Worm (Caenorhabditis elegans) whole organism, late embryonic: ENCODE data around the gene lin-37.
A peak's percentile ranks its signal among the peaks of the same experiment; 100 is the strongest.

Experiments used
- C08G9.2 ChIP-seq: sonication (generic microtip); optimal IDR thresholded peaks from 2 replicates; lab custom pipeline; 2016; ENCODE audit warnings: mild to moderate bottlenecking, missing genetic modification characterization, moderate library complexity, missing compliant biosample characterization
- K02D7.2 ChIP-seq: sonication (generic microtip); optimal IDR thresholded peaks from 2 replicates; lab custom pipeline; 2017; ENCODE audit warnings: mild to moderate bottlenecking, missing genetic modification characterization, missing compliant biosample characterization
- K09A11.1 ChIP-seq: sonication (generic microtip); optimal IDR thresholded peaks from 2 replicates; lab custom pipeline; 2017; ENCODE audit warnings: antibody characterized with exemption, mild to moderate bottlenecking, missing genetic modification characterization, missing compliant biosample characterization; ENCODE audit not compliant: insufficient read depth
- T23F11.4 ChIP-seq: fragments of 200-800 bp; sonication (Bioruptor generic); optimal IDR thresholded peaks from 2 replicates; lab custom pipeline; 2018; ENCODE audit warnings: mild to moderate bottlenecking, missing genetic modification characterization, missing compliant biosample characterization
- Y22D7AL.16 ChIP-seq: sonication (generic microtip); optimal IDR thresholded peaks from 2 replicates; lab custom pipeline; 2016; ENCODE audit warnings: missing genetic modification characterization, missing compliant biosample characterization
- ama-1 ChIP-seq: fragments of 150-350 bp; optimal IDR thresholded peaks from 2 replicates; lab custom pipeline; 2014
- ceh-14 ChIP-seq: sonication (generic microtip); optimal IDR thresholded peaks from 2 replicates; lab custom pipeline; 2016; ENCODE audit warnings: missing genotype, missing genetic modification characterization, missing compliant biosample characterization
- ceh-24 ChIP-seq: sonication (generic microtip); optimal IDR thresholded peaks from 2 replicates; lab custom pipeline; 2016; ENCODE audit warnings: mild to moderate bottlenecking, missing genetic modification characterization, missing compliant biosample characterization
- ceh-30 ChIP-seq: fragments of 150-350 bp; optimal IDR thresholded peaks from 2 replicates; lab custom pipeline; 2014; ENCODE audit warnings: missing biosample characterization, missing genetic modification characterization
- ceh-34 ChIP-seq: sonication (generic microtip); optimal IDR thresholded peaks from 2 replicates; lab custom pipeline; 2016; ENCODE audit warnings: mild to moderate bottlenecking, missing genetic modification characterization, missing compliant biosample characterization
- ceh-45 ChIP-seq: fragments of 200-800 bp; sonication (Bioruptor generic); IDR thresholded peaks from 2 replicates; pipeline ENCODE4 v1.3.6; 2022; ENCODE audit warnings: missing genetic modification reagents, missing genetic modification characterization, missing compliant biosample characterization
- ceh-48 ChIP-seq: sonication (generic microtip); optimal IDR thresholded peaks from 2 replicates; lab custom pipeline; 2016; ENCODE audit warnings: missing genetic modification characterization, inconsistent platforms, missing compliant biosample characterization
- ceh-6 ChIP-seq: fragments of 200-800 bp; sonication (Bioruptor generic); optimal IDR thresholded peaks from 2 replicates; lab custom pipeline; 2018; ENCODE audit warnings: mild to moderate bottlenecking, missing genetic modification characterization, missing compliant biosample characterization
- che-1 ChIP-seq: sonication (generic microtip); optimal IDR thresholded peaks from 2 replicates; lab custom pipeline; 2016; ENCODE audit warnings: mild to moderate bottlenecking, missing genetic modification characterization, missing compliant biosample characterization
- elt-2 ChIP-seq: sonication (generic microtip); optimal IDR thresholded peaks from 2 replicates; lab custom pipeline; 2016; ENCODE audit warnings: missing genetic modification reagents, missing genetic modification characterization, missing compliant biosample characterization
- elt-4 ChIP-seq: sonication (generic microtip); optimal IDR thresholded peaks from 2 replicates; lab custom pipeline; 2016; ENCODE audit warnings: missing genetic modification characterization, missing compliant biosample characterization
- ets-4 ChIP-seq: sonication (generic microtip); optimal IDR thresholded peaks from 2 replicates; lab custom pipeline; 2016; ENCODE audit warnings: missing genetic modification characterization, missing compliant biosample characterization
- fkh-6 ChIP-seq: sonication (generic microtip); optimal IDR thresholded peaks from 2 replicates; lab custom pipeline; 2016; ENCODE audit warnings: missing genetic modification characterization, missing compliant biosample characterization
- hlh-15 ChIP-seq: sonication (generic microtip); optimal IDR thresholded peaks from 2 replicates; lab custom pipeline; 2016; ENCODE audit warnings: missing genetic modification characterization, missing compliant biosample characterization
- hlh-30 ChIP-seq: sonication (generic microtip); optimal IDR thresholded peaks from 2 replicates; lab custom pipeline; 2017; ENCODE audit warnings: antibody characterized with exemption, missing genetic modification characterization, missing compliant biosample characterization; ENCODE audit not compliant: insufficient read depth
- hlh-6 ChIP-seq: sonication (generic microtip); optimal IDR thresholded peaks from 2 replicates; lab custom pipeline; 2016; ENCODE audit warnings: missing genotype, missing genetic modification characterization, missing compliant biosample characterization
- madf-2 ChIP-seq: sonication (generic microtip); optimal IDR thresholded peaks from 2 replicates; lab custom pipeline; 2017; ENCODE audit warnings: missing genetic modification characterization, missing compliant biosample characterization
- mec-3 ChIP-seq: sonication (generic microtip); optimal IDR thresholded peaks from 2 replicates; lab custom pipeline; 2016; ENCODE audit warnings: borderline replicate concordance, missing genetic modification characterization, missing compliant biosample characterization
- npax-4 ChIP-seq: sonication (generic microtip); optimal IDR thresholded peaks from 2 replicates; lab custom pipeline; 2016; ENCODE audit warnings: missing genetic modification characterization, missing compliant biosample characterization
- odd-2 ChIP-seq: sonication (generic microtip); optimal IDR thresholded peaks from 2 replicates; lab custom pipeline; 2017; ENCODE audit warnings: antibody characterized with exemption, mild to moderate bottlenecking, missing genetic modification characterization, missing compliant biosample characterization
- pha-4 ChIP-seq: fragments of 150-350 bp; optimal IDR thresholded peaks from 2 replicates; lab custom pipeline; 2018; ENCODE audit warnings: missing biosample characterization, missing genetic modification reagents, missing genetic modification characterization
- pqm-1 ChIP-seq: sonication (generic microtip); optimal IDR thresholded peaks from 2 replicates; lab custom pipeline; 2016; ENCODE audit warnings: missing genetic modification characterization, missing compliant biosample characterization
- pros-1 ChIP-seq: fragments of 150-350 bp; optimal IDR thresholded peaks from 2 replicates; lab custom pipeline; 2014; ENCODE audit warnings: missing biosample characterization, missing genetic modification reagents, missing genetic modification characterization
- ref-2 ChIP-seq: sonication (generic microtip); optimal IDR thresholded peaks from 2 replicates; lab custom pipeline; 2016; ENCODE audit warnings: missing genetic modification characterization, missing compliant biosample characterization
- tbx-2 ChIP-seq: sonication (generic microtip); optimal IDR thresholded peaks from 2 replicates; lab custom pipeline; 2016; ENCODE audit warnings: missing genetic modification characterization, missing compliant biosample characterization
- unc-86 ChIP-seq: sonication (generic microtip); optimal IDR thresholded peaks from 2 replicates; lab custom pipeline; 2016; ENCODE audit warnings: missing genetic modification characterization, missing compliant biosample characterization
- zip-5 ChIP-seq: sonication (generic microtip); optimal IDR thresholded peaks from 2 replicates; lab custom pipeline; 2016; ENCODE audit warnings: missing genetic modification characterization, missing compliant biosample characterization
- ztf-16 ChIP-seq: sonication (generic microtip); optimal IDR thresholded peaks from 2 replicates; lab custom pipeline; 2017; ENCODE audit warnings: missing genetic modification characterization, missing compliant biosample characterization

Gene lin-37

DNA sequence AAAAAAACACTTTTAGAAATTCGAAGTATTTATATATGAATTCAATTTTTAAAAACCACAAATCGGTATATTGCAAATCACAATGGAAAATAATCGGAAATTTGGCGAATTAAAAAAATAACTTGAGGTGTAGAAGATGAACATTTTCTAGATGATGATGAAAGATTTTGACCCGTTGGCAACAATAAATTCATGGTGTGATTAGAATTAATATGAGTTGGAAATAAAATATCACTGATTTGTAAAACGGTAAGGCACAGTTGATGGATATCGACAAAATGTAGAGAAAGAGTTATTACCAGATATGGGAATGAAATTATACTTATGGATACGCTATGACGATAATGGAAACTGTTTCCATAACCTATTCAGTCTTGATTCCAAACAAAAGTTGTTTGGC lies 39.9 kb upstream of the lin-37 start:
- TF ChIP-seq C08G9.2 (no peak), ceh-24 (tag; lab: Kevin White, UChicago) (no peak), ztf-16 (tag; lab: Kevin White, UChicago) (no peak), madf-2 (no peak), hlh-30 (tag; lab: Kevin White, UChicago) (no peak), pha-4 (tag; lab: Kevin White, UChicago) (no peak), hlh-6 (tag; lab: Kevin White, UChicago) (no peak), Y22D7AL.16 (tag; lab: Kevin White, UChicago) (no peak), ceh-30 (tag; lab: Kevin White, UChicago) (no peak), elt-4 (tag; lab: Kevin White, UChicago) (no peak)

DNA sequence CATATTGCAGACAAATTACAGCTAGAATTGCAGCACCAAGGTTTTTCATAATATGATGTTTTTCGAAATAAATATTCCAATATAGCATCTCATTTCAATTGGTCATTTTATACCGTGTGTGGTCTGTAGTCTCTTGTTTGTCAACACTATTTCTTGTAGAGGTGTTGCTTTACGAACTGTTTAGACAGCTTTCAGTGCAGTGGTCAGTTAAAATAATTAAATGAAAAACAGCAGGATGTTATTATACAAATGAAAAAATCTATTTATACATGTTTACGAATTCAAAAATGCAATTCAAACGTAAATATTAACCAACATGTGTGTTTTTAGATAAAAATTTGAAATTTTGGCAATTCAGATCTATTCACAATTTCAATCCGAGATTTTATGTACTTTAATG lies 39.4 kb upstream of the lin-37 start, which contains the start of gene B0280.7:
Gene B0280.7 (minus strand): TSS at position 101 of the 400 bp plus-strand sequence.
- TF ChIP-seq mec-3 (tag; lab: Kevin White, UChicago): no peak
- TF ChIP-seq ceh-34 (tag; lab: Kevin White, UChicago): no peak
- no peak for TF ChIP-seq odd-2 (tag; lab: Kevin White, UChicago)

DNA sequence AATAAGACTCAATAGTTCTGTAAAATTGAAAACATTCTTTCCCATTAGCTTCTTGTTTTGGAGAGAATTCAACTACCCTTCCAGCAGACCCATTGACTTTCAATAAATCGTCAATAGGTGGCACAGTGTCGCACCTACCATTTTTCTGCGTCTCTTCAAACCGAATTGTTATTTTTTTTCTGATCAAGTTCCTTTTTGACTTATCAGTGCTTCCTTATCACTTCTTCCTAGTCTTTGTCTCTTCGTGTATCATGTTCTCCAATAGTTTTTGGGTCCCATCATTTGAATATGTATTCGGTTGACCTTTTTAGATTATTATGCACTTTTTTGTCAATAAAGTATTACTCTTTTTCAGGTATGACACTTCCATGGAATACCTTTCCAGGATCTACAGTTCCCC lies 35.6 kb upstream of the lin-37 start, which contains the start of gene odd-1:
Gene odd-1 (plus strand): TSS at position 349 of the 400 bp plus-strand sequence.
- TF ChIP-seq ets-4 (tag; lab: Kevin White, UChicago) (no peak), elt-2 (tag; lab: Kevin White, UChicago) (peak; percentile 85)

DNA sequence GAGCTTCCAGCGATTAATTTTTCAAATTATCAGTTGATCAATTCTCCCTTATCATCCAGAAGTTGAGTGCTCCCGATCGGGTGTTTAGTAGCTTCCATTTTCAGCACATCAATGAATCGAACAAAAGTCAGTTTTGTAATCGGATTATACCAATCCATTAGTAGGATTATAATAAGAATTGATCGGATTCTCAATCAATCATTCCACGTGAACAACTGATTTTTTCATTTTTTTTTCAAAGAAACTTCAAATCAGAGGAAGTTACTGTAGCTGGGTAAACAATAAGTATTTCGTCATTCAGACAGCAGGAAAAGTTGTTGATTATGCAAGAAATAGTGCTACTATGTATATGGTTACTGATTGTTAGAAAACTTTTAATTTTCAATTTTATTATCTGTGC lies 34.5 kb upstream of the lin-37 start:
- TF ChIP-seq hlh-30 (tag; lab: Kevin White, UChicago) (no peak), elt-4 (tag; lab: Kevin White, UChicago) (no peak), ceh-24 (tag; lab: Kevin White, UChicago) (no peak), ceh-14 (tag; lab: Kevin White, UChicago) (no peak), ama-1 (lab: Kevin White, UChicago) (no peak), ceh-30 (tag; lab: Kevin White, UChicago) (no peak), npax-4 (tag; lab: Kevin White, UChicago) (no peak), K09A11.1 (no peak), odd-2 (tag; lab: Kevin White, UChicago) (no peak), unc-86 (no peak), hlh-15 (tag; lab: Kevin White, UChicago) (no peak), pros-1 (tag; lab: Kevin White, UChicago) (no peak), ref-2 (tag; lab: Kevin White, UChicago) (no peak), pha-4 (tag; lab: Kevin White, UChicago) (no peak), K02D7.2 (tag; lab: Kevin White, UChicago) (no peak), madf-2 (no peak), elt-2 (tag; lab: Kevin White, UChicago) (no peak), ceh-34 (tag; lab: Kevin White, UChicago) (no peak), zip-5 (no peak)

DNA sequence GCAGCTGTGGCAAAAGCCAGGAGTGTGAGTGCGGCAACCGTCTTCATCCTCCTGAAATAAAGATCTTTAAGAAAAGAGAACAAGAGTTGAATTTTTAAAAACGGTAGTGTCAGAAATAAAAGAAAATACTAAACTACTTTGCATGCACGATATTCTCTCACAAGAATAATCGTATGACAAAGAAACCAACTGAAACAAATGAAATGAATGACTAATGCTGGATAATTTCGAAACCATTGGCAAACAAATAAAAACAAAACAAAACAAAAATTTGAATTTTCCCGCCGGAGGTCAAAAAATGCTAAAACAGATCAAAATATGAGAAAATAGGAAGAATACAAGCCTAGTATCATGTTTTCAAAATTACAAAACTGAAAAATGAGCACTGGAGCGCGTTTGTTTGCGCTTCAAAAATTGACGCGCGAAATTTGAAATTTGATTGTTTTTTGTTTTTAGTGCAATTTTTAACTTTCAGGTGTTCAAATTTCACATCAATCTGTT lies 31.6 kb upstream of the lin-37 start, which contains the start of gene cpg-2:
Gene cpg-2 (minus strand): TSS at position 51 of the 501 bp plus-strand sequence.
- no peak for TF ChIP-seq T23F11.4 (GFP tag; lab: Kevin White, UChicago)

DNA sequence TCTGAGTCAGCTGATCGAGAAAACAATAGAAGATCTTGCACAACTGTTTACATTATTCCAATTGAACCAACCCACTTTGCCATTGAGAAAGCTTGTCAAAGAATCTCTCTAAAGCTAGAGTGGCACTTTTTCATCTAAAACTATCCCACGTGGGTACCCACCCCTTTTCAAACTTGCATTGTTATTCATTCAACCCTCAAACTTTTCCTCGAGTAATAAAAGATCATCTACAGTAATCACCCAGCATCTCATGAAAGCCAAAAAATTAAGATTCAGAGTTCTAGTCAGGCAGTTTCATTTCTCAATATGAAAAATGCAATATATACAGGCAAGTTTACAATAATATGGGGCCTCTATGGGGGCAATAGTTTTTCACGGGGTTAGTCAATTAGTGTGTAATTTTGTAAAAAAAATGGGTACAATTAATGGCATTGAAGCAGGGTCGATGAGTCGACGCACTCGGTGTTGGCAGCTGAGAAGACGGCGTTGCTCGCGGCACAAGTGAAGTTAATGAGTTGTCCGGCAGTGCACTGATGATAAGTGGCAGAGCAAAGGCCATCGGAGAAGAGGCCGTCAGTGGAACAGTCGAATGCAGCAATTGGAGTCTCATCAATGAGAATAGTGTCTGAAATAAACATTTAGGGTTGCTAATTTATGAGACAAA lies 29.6 kb upstream of the lin-37 start:
- TF ChIP-seq tbx-2 (tag; lab: Kevin White, UChicago): no peak
- no peak for TF ChIP-seq T23F11.4 (GFP tag; lab: Kevin White, UChicago)
- no peak for TF ChIP-seq mec-3 (tag; lab: Kevin White, UChicago)
- no peak for TF ChIP-seq che-1
- no peak for TF ChIP-seq pqm-1 (tag; lab: Kevin White, UChicago)
- no peak for TF ChIP-seq ceh-45 (GFP tag; lab: Robert Waterston, UW)
- TF ChIP-seq ceh-6 (GFP tag; lab: Kevin White, UChicago): no peak
- TF ChIP-seq madf-2: no peak
- no peak for TF ChIP-seq fkh-6
- no peak for TF ChIP-seq ceh-48
